Fruit fly (Drosophila melanogaster) whole organism, embryonic: ENCODE measurements around the gene Trl.

Experiments used
- Antp ChIP-seq: fragments of 200-800 bp; sonication (Bioruptor generic); optimal IDR thresholded peaks from 3 replicates; lab custom pipeline; 2016; ENCODE audit warnings: missing biosample characterization, missing genetic modification characterization
- Awh ChIP-seq: fragments of 200-800 bp; sonication (Bioruptor generic); IDR thresholded peaks from 2 replicates; pipeline ENCODE4, ENCODE4 v1.3.6; 2022; ENCODE audit warnings: missing biosample characterization, missing genetic modification characterization
- C15 ChIP-seq: fragments of 200-800 bp; sonication (Bioruptor generic); IDR thresholded peaks from 3 replicates; pipeline ENCODE4 v1.3.6; 2022; ENCODE audit warnings: missing biosample characterization, missing genetic modification characterization
- CG12155 ChIP-seq: fragments of 200-800 bp; sonication (Bioruptor generic); optimal IDR thresholded peaks from 3 replicates; lab custom pipeline; 2016; ENCODE audit warnings: missing biosample characterization, missing genetic modification characterization
- CG12236 ChIP-seq: fragments of 200-800 bp; sonication (Bioruptor generic); optimal IDR thresholded peaks from 2 replicates; lab custom pipeline; 2016; ENCODE audit warnings: missing biosample characterization, missing genetic modification characterization
- CG1233 ChIP-seq: fragments of 200-800 bp; sonication (Bioruptor generic); optimal IDR thresholded peaks from 4 replicates; lab custom pipeline; 2018; ENCODE audit warnings: missing biosample characterization, mild to moderate bottlenecking, missing genetic modification characterization
- CG12659 ChIP-seq: fragments of 200-800 bp; sonication (Bioruptor generic); optimal IDR thresholded peaks from 3 replicates; lab custom pipeline; 2017; ENCODE audit warnings: mild to moderate bottlenecking, missing biosample characterization, missing genetic modification reagents, missing genetic modification characterization
- CG13775 ChIP-seq: fragments of 200-800 bp; sonication (Bioruptor generic); optimal IDR thresholded peaks from 3 replicates; lab custom pipeline; 2017; ENCODE audit warnings: missing biosample characterization, mild to moderate bottlenecking, missing genetic modification characterization
- CG14050 ChIP-seq: fragments of 200-800 bp; sonication (Bioruptor generic); IDR thresholded peaks from 3 replicates; pipeline ENCODE4 v1.3.6; 2022; ENCODE audit warnings: missing biosample characterization, missing genetic modification characterization
- CG14710 ChIP-seq: fragments of 200-800 bp; sonication (Bioruptor generic); optimal IDR thresholded peaks from 3 replicates; lab custom pipeline; 2019; ENCODE audit warnings: missing biosample characterization, mild to moderate bottlenecking, missing genetic modification characterization, moderate library complexity
- CG1647 ChIP-seq: fragments of 200-800 bp; sonication (Bioruptor generic); optimal IDR thresholded peaks from 3 replicates; lab custom pipeline; 2016; ENCODE audit warnings: missing biosample characterization, missing genetic modification characterization
- CG17359 ChIP-seq: fragments of 200-800 bp; sonication (Bioruptor generic); optimal IDR thresholded peaks from 3 replicates; lab custom pipeline; 2018; ENCODE audit warnings: missing biosample characterization, mild to moderate bottlenecking, missing genetic modification characterization, moderate library complexity
- CG17568 ChIP-seq: fragments of 200-800 bp; sonication (Bioruptor generic); optimal IDR thresholded peaks from 2 replicates; lab custom pipeline; 2018; ENCODE audit warnings: missing biosample characterization, mild to moderate bottlenecking, missing genetic modification characterization, moderate library complexity
- CG17912 ChIP-seq: fragments of 200-800 bp; sonication (Bioruptor generic); optimal IDR thresholded peaks from 2 replicates; lab custom pipeline; 2018; ENCODE audit warnings: missing biosample characterization, mild to moderate bottlenecking, missing genetic modification characterization
- CG1792 ChIP-seq: fragments of 200-800 bp; sonication (Bioruptor generic); optimal IDR thresholded peaks from 2 replicates; lab custom pipeline; 2016; ENCODE audit warnings: missing biosample characterization, missing genetic modification characterization
- CG2199 ChIP-seq: fragments of 200-800 bp; sonication (Bioruptor generic); IDR thresholded peaks from 3 replicates; pipeline ENCODE4 v1.3.6; 2022; ENCODE audit warnings: missing biosample characterization, missing genetic modification characterization
- CG30431 ChIP-seq: fragments of 200-800 bp; sonication (Bioruptor generic); optimal IDR thresholded peaks from 2 replicates; lab custom pipeline; 2017; ENCODE audit warnings: missing biosample characterization, missing genetic modification characterization
- CG42726 ChIP-seq: fragments of 200-800 bp; sonication (Bioruptor generic); IDR thresholded peaks from 2 replicates; pipeline ENCODE4 v1.3.6; 2022; ENCODE audit warnings: missing biosample characterization, missing genetic modification characterization; ENCODE audit not compliant: partially characterized antibody
- CG43689 ChIP-seq: fragments of 200-800 bp; sonication (Bioruptor generic); IDR thresholded peaks from 2 replicates; pipeline ENCODE4 v1.3.6; 2022; ENCODE audit warnings: missing biosample characterization, missing genetic modification characterization
- CG6791 ChIP-seq: fragments of 200-800 bp; sonication (Bioruptor generic); IDR thresholded peaks from 3 replicates; pipeline ENCODE4 v1.3.6; 2022; ENCODE audit warnings: missing biosample characterization, missing genetic modification characterization; ENCODE audit not compliant: partially characterized antibody
- CG7556 ChIP-seq: fragments of 200-800 bp; sonication (Bioruptor generic); optimal IDR thresholded peaks from 2 replicates; lab custom pipeline; 2017; ENCODE audit warnings: missing biosample characterization, mild to moderate bottlenecking, missing genetic modification characterization
- CG8281 ChIP-seq: fragments of 200-800 bp; sonication (Bioruptor generic); optimal IDR thresholded peaks from 2 replicates; lab custom pipeline; 2018; ENCODE audit warnings: missing biosample characterization, mild to moderate bottlenecking, missing genetic modification characterization, moderate library complexity
- Dad ChIP-seq: fragments of 200-800 bp; sonication (Bioruptor generic); optimal IDR thresholded peaks from 3 replicates; lab custom pipeline; 2016; ENCODE audit warnings: missing biosample characterization, missing genetic modification characterization
- Dbx ChIP-seq: fragments of 200-800 bp; sonication (Bioruptor generic); IDR thresholded peaks from 3 replicates; pipeline ENCODE4 v1.3.6; 2022; ENCODE audit warnings: missing biosample characterization, missing genetic modification characterization
- HHEX ChIP-seq: fragments of 200-800 bp; sonication (Bioruptor generic); optimal IDR thresholded peaks from 3 replicates; lab custom pipeline; 2017; ENCODE audit warnings: missing biosample characterization, mild to moderate bottlenecking, missing genetic modification characterization, missing genetic modification reagents
- HmgZ ChIP-seq: fragments of 200-800 bp; sonication (Bioruptor generic); optimal IDR thresholded peaks from 2 replicates; lab custom pipeline; 2018; ENCODE audit warnings: missing biosample characterization, mild to moderate bottlenecking, missing genetic modification characterization
- Lim3 ChIP-seq: fragments of 200-800 bp; sonication (Bioruptor generic); IDR thresholded peaks from 2 replicates; pipeline ENCODE4 v1.3.6; 2022; ENCODE audit warnings: missing biosample characterization, missing genetic modification characterization
- Sry-δ ChIP-seq: fragments of 200-800 bp; sonication (Bioruptor generic); optimal IDR thresholded peaks from 2 replicates; lab custom pipeline; 2016; ENCODE audit warnings: missing biosample characterization, missing genetic modification characterization
- ase ChIP-seq: fragments of 200-800 bp; sonication (Bioruptor generic); IDR thresholded peaks from 3 replicates; pipeline ENCODE4 v1.3.6; 2022; ENCODE audit warnings: missing biosample characterization, missing genetic modification characterization
- bsh ChIP-seq, 2 experiments: fragments of 200-800 bp; sonication (Bioruptor generic); optimal IDR thresholded peaks; 2 replicates each; lab custom pipeline; 2017 to 2018; ENCODE audit warnings: mild to moderate bottlenecking in 2 of 2, missing biosample characterization in 2 of 2, missing genetic modification characterization in 2 of 2, moderate library complexity in 1 of 2
- dan ChIP-seq: fragments of 200-800 bp; sonication (Bioruptor generic); IDR thresholded peaks from 2 replicates; pipeline ENCODE4 v1.3.6; 2022; ENCODE audit warnings: missing biosample characterization, missing genetic modification characterization
- disco-r ChIP-seq: fragments of 200-800 bp; sonication (Bioruptor generic); optimal IDR thresholded peaks from 2 replicates; lab custom pipeline; 2016; ENCODE audit warnings: missing biosample characterization, missing genetic modification characterization
- dmrt11E ChIP-seq: fragments of 200-800 bp; sonication (Bioruptor generic); optimal IDR thresholded peaks from 3 replicates; lab custom pipeline; 2018; ENCODE audit warnings: missing biosample characterization, mild to moderate bottlenecking, missing genetic modification characterization, moderate library complexity
- dysf ChIP-seq: fragments of 200-800 bp; sonication (Bioruptor generic); IDR thresholded peaks from 3 replicates; pipeline ENCODE4 v1.3.6; 2022; ENCODE audit warnings: missing biosample characterization, missing genetic modification characterization
- ems ChIP-seq: fragments of 200-800 bp; sonication (Bioruptor generic); optimal IDR thresholded peaks from 3 replicates; lab custom pipeline; 2016; ENCODE audit warnings: missing biosample characterization, missing genetic modification characterization
- fd3F ChIP-seq: fragments of 200-800 bp; sonication (Bioruptor generic); optimal IDR thresholded peaks from 2 replicates; lab custom pipeline; 2018; ENCODE audit warnings: missing biosample characterization, mild to moderate bottlenecking, missing genetic modification characterization, moderate library complexity
- gfzf ChIP-seq: fragments of 200-800 bp; sonication (Bioruptor generic); optimal IDR thresholded peaks from 2 replicates; lab custom pipeline; 2016; ENCODE audit warnings: missing biosample characterization, mild to moderate bottlenecking, missing genetic modification characterization, moderate library complexity
- gsb ChIP-seq: fragments of 200-800 bp; sonication (Bioruptor generic); IDR thresholded peaks from 2 replicates; pipeline ENCODE4 v1.3.6; 2022; ENCODE audit warnings: missing biosample characterization, missing genetic modification characterization
- gt ChIP-seq: fragments of 200-800 bp; sonication (Bioruptor generic); IDR thresholded peaks from 2 replicates; pipeline ENCODE4 v1.3.6; 2022; ENCODE audit warnings: missing biosample characterization, missing genetic modification characterization
- ind ChIP-seq: fragments of 200-800 bp; sonication (Bioruptor generic); optimal IDR thresholded peaks from 3 replicates; lab custom pipeline; 2016; ENCODE audit warnings: missing biosample characterization, missing genetic modification characterization
- lilli ChIP-seq: fragments of 200-800 bp; sonication (Bioruptor generic); optimal IDR thresholded peaks from 3 replicates; lab custom pipeline; 2016; ENCODE audit warnings: missing biosample characterization, missing genetic modification characterization
- oc ChIP-seq: fragments of 200-800 bp; sonication (Bioruptor generic); optimal IDR thresholded peaks from 2 replicates; lab custom pipeline; 2018; ENCODE audit warnings: missing biosample characterization, mild to moderate bottlenecking, missing genetic modification characterization, moderate library complexity
- rib ChIP-seq: fragments of 200-800 bp; sonication (Bioruptor generic); IDR thresholded peaks from 2 replicates; pipeline ENCODE4 v1.3.6; 2022; ENCODE audit warnings: missing biosample characterization, missing genetic modification characterization
- salm ChIP-seq: fragments of 200-800 bp; sonication (Bioruptor generic); optimal IDR thresholded peaks from 2 replicates; lab custom pipeline; 2018; ENCODE audit warnings: missing biosample characterization, mild to moderate bottlenecking, missing genetic modification characterization
- seq ChIP-seq: fragments of 200-800 bp; sonication (Bioruptor generic); IDR thresholded peaks from 2 replicates; pipeline ENCODE4 v1.3.6; 2022; ENCODE audit warnings: missing biosample characterization, missing genetic modification characterization
- sim ChIP-seq: fragments of 200-800 bp; sonication (Bioruptor generic); IDR thresholded peaks from 2 replicates; pipeline ENCODE4 v1.3.6; 2022; ENCODE audit warnings: missing biosample characterization, missing genetic modification characterization
- sima ChIP-seq: fragments of 200-800 bp; sonication (Bioruptor generic); optimal IDR thresholded peaks from 2 replicates; lab custom pipeline; 2016; ENCODE audit warnings: missing biosample characterization, missing genetic modification characterization
- sug ChIP-seq: fragments of 200-800 bp; optimal IDR thresholded peaks from 2 replicates; lab custom pipeline; 2019; ENCODE audit warnings: missing biosample characterization, mild to moderate bottlenecking, missing genetic modification characterization, moderate library complexity
- trem ChIP-seq: fragments of 200-800 bp; optimal IDR thresholded peaks from 3 replicates; lab custom pipeline; 2019; ENCODE audit warnings: missing biosample characterization, mild to moderate bottlenecking, missing genetic modification characterization, moderate library complexity
- vfl ChIP-seq: fragments of 200-800 bp; sonication (Bioruptor generic); optimal IDR thresholded peaks from 2 replicates; lab custom pipeline; 2016; ENCODE audit warnings: missing biosample characterization, missing genetic modification characterization

The Trl gene

DNA sequence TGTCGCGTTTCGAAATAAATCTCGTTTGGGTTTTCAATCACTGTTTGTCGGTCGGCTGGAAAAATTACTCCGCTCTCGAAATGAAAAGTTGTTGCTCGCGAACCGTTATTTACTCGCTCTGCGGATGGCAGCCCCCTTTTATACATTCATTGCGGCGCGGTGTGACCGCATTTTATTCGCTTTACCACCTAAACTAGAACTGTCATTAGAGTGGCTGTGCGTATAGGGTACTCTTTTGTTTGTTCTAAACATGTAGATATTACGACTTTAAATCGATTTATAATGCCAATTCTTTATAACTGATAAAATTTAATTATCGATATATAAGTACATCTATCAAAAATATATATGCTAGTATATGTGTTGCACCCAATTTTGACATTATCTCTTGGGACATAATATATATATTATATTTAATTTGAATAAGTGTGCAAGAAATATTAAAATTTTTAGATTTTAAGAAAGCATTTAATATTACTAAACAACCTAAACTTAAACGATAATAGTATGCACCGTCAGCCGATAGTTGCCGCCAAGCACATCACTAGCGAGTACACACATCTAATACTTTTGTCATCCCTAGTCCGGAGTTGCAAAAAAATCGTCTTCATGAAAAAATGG is 25.5 kb upstream of the Trl start, which contains the start of the genes bmm and Tdrd3 (continued):
- TF ChIP-seq lilli (GFP tag; lab: Kevin White, UChicago), result peak; percentile 83
- TF ChIP-seq sima, result no peak
- peak; percentile 31 for TF ChIP-seq CG1647 (GFP tag; lab: Kevin White, UChicago)
- TF ChIP-seq CG7556 (GFP tag; lab: Kevin White, UChicago), result peak; percentile 82
- TF ChIP-seq CG13775 (GFP tag; lab: Kevin White, UChicago), result peak; percentile 90
- TF ChIP-seq Antp (GFP tag; lab: Kevin White, UChicago), result peak; percentile 74
- peak; percentile 83 for TF ChIP-seq rib (GFP tag; lab: Robert Waterston, UW)
- peak; percentile 94 for TF ChIP-seq Sry-δ (GFP tag; lab: Kevin White, UChicago)
- TF ChIP-seq CG12659, result peak; percentile 91
- TF ChIP-seq salm (tag; lab: Kevin White, UChicago), result peak; percentile 67
- peak in 1 of 2 experiments; percentile 74 for TF ChIP-seq bsh (GFP tag; optimal IDR thresholded peaks at IDR 0.05; lab: Kevin White, UChicago)
- TF ChIP-seq Dad (GFP tag; lab: Kevin White, UChicago), result no peak
- no peak for TF ChIP-seq CG1792
- peak; percentile 93 for TF ChIP-seq trem (tag; lab: Kevin White, UChicago)
- TF ChIP-seq CG12155 (GFP tag; lab: Kevin White, UChicago), result peak; percentile 84
- TF ChIP-seq CG6791 (GFP tag; lab: Robert Waterston, UW), result peak; percentile 79
- TF ChIP-seq CG17568 (GFP tag; lab: Kevin White, UChicago), result peak; percentile 40
- TF ChIP-seq oc (tag; lab: Kevin White, UChicago), result peak; percentile 51
- peak; percentile 7; the same call in 1 of the 3 replicates for TF ChIP-seq CG2199
- TF ChIP-seq CG42726 (GFP tag; lab: Robert Waterston, UW), result peak; percentile 86
- no peak for TF ChIP-seq CG14050
- no peak for TF ChIP-seq gsb
- TF ChIP-seq sim (GFP tag; lab: Robert Waterston, UW), result no peak
- TF ChIP-seq C15, result no peak
- TF ChIP-seq CG43689 (GFP tag; lab: Robert Waterston, UW), result no peak
- peak; percentile 31; the same call in 2 of the 3 replicates for TF ChIP-seq ase (GFP tag; lab: Robert Waterston, UW)
- peak; percentile 53; the same call in 1 of the 2 replicates for TF ChIP-seq seq (GFP tag; lab: Robert Waterston, UW)
- peak; percentile 82 for TF ChIP-seq fd3F (GFP tag; lab: Kevin White, UChicago)
- TF ChIP-seq disco-r, result peak; percentile 40
- TF ChIP-seq HHEX, result peak; percentile 61
- TF ChIP-seq Awh (GFP tag; lab: Robert Waterston, UW), result peak; percentile 31; the same call in 1 of the 2 replicates
- TF ChIP-seq CG12236 (GFP tag; lab: Kevin White, UChicago), result no peak
- TF ChIP-seq vfl, result peak; percentile 58
- TF ChIP-seq CG17912, result no peak
- peak; percentile 87 for TF ChIP-seq ind
- peak; percentile 38 for TF ChIP-seq CG30431
- peak; percentile 82 for TF ChIP-seq dysf (GFP tag; lab: Robert Waterston, UW)
- no peak for TF ChIP-seq ems (GFP tag; lab: Kevin White, UChicago)
- TF ChIP-seq CG8281 (tag; lab: Kevin White, UChicago), result peak; percentile 22
- TF ChIP-seq CG1233 (GFP tag; lab: Kevin White, UChicago), result peak; percentile 71
- TF ChIP-seq Lim3 (GFP tag; lab: Robert Waterston, UW), result no peak
- TF ChIP-seq gt (GFP tag; lab: Robert Waterston, UW), result peak; percentile 42; the same call in 1 of the 2 replicates
- TF ChIP-seq CG14710 (tag; lab: Kevin White, UChicago), result peak; percentile 95
- peak; percentile 73 for TF ChIP-seq HmgZ (tag; lab: Kevin White, UChicago)
- TF ChIP-seq Dbx (GFP tag; lab: Robert Waterston, UW), result peak; percentile 83
- TF ChIP-seq dmrt11E (tag; lab: Kevin White, UChicago), result peak; percentile 86
- TF ChIP-seq gfzf (GFP tag; lab: Kevin White, UChicago), result peak; percentile 77
- no peak for TF ChIP-seq dan (GFP tag; lab: Robert Waterston, UW)
- TF ChIP-seq sug (tag; lab: Kevin White, UChicago), result peak; percentile 90
- peak; percentile 73 for TF ChIP-seq CG17359 (tag; lab: Kevin White, UChicago)
